Worm (Caenorhabditis elegans) whole organism, L4 larva: ENCODE results near the gene srd-50.

Experiments
- D1046.2 ChIP-seq: fragments of 200-800 bp; sonication (Bioruptor generic); IDR thresholded peaks from 2 replicates; pipeline ENCODE4 v1.3.6; 2022; ENCODE audit warnings: missing genetic modification characterization, missing compliant biosample characterization
- F26F4.8 ChIP-seq: fragments of 200-800 bp; sonication (Bioruptor generic); conservative IDR thresholded peaks from 2 replicates; pipeline ENCODE4 v1.3.6; 2022; ENCODE audit warnings: missing genetic modification characterization, missing compliant biosample characterization
- F37D6.2 ChIP-seq: sonication (generic microtip); optimal IDR thresholded peaks from 2 replicates; lab custom pipeline; 2016; ENCODE audit warnings: mild to moderate bottlenecking, missing genetic modification characterization, missing compliant biosample characterization
- F44E2.7 ChIP-seq: fragments of 200-800 bp; sonication (Bioruptor generic); IDR thresholded peaks from 2 replicates; pipeline ENCODE4 v2.1.2; 2022; ENCODE audit warnings: missing genetic modification characterization, missing compliant biosample characterization
- Y48G9A.11 ChIP-seq: fragments of 200-800 bp; sonication (Bioruptor generic); IDR thresholded peaks from 2 replicates; pipeline ENCODE4 v1.3.6; 2022; ENCODE audit warnings: missing genetic modification reagents, missing genetic modification characterization, missing compliant biosample characterization
- Y5F2A.4 ChIP-seq: fragments of 200-800 bp; sonication (Bioruptor generic); optimal IDR thresholded peaks from 2 replicates; lab custom pipeline; 2018; ENCODE audit warnings: mild to moderate bottlenecking, missing genetic modification characterization, missing compliant biosample characterization
- ZK337.2 ChIP-seq: fragments of 200-800 bp; sonication (Bioruptor generic); IDR thresholded peaks from 2 replicates; pipeline ENCODE4 v1.3.6; 2022; ENCODE audit warnings: missing genetic modification reagents, missing genetic modification characterization, missing compliant biosample characterization
- aly-2 ChIP-seq: sonication (generic microtip); optimal IDR thresholded peaks from 2 replicates; lab custom pipeline; 2018; ENCODE audit warnings: missing biosample characterization, missing genetic modification characterization
- cey-2 ChIP-seq: sonication (generic microtip); optimal IDR thresholded peaks from 3 replicates; lab custom pipeline; 2017; ENCODE audit warnings: missing genetic modification characterization, mild to moderate bottlenecking, missing compliant biosample characterization, antibody characterized with exemption, borderline replicate concordance; ENCODE audit not compliant: insufficient read depth
- ctbp-1 ChIP-seq: fragments of 200-800 bp; sonication (Bioruptor generic); IDR thresholded peaks from 2 replicates; pipeline ENCODE4 v1.3.6; 2022; ENCODE audit warnings: missing genetic modification reagents, missing genetic modification characterization, missing compliant biosample characterization
- daf-8 ChIP-seq: fragments of 200-800 bp; sonication (Bioruptor generic); IDR thresholded peaks from 2 replicates; pipeline ENCODE4 v1.3.6; 2022; ENCODE audit warnings: missing genetic modification characterization, missing compliant biosample characterization
- dmd-6 ChIP-seq: fragments of 200-800 bp; sonication (Bioruptor generic); IDR thresholded peaks from 2 replicates; pipeline ENCODE4 v1.3.6; 2022; ENCODE audit warnings: missing genetic modification reagents, missing genetic modification characterization, missing compliant biosample characterization
- dmd-9 ChIP-seq: fragments of 200-800 bp; sonication (Bioruptor generic); IDR thresholded peaks from 2 replicates; pipeline ENCODE4 v1.3.6; 2022; ENCODE audit warnings: missing genetic modification reagents, missing genetic modification characterization, missing compliant biosample characterization
- egl-27 ChIP-seq: sonication (generic microtip); optimal IDR thresholded peaks from 3 replicates; lab custom pipeline; 2017; ENCODE audit warnings: missing biosample characterization, missing genetic modification reagents, missing genetic modification characterization
- fkh-10 ChIP-seq: fragments of 150-350 bp; optimal IDR thresholded peaks from 2 replicates; lab custom pipeline; 2014; ENCODE audit warnings: missing biosample characterization, missing genetic modification reagents, missing genetic modification characterization
- hlh-11 ChIP-seq: fragments of 200-800 bp; sonication (Bioruptor generic); optimal IDR thresholded peaks from 2 replicates; lab custom pipeline; 2018; ENCODE audit warnings: mild to moderate bottlenecking, missing genetic modification characterization, missing compliant biosample characterization
- hmg-1.1 ChIP-seq: fragments of 200-800 bp; sonication (Bioruptor generic); IDR thresholded peaks from 2 replicates; pipeline ENCODE4 v1.3.6; 2022; ENCODE audit warnings: missing genetic modification reagents, missing genetic modification characterization, missing compliant biosample characterization
- lim-7 ChIP-seq: fragments of 200-800 bp; sonication (Bioruptor generic); IDR thresholded peaks from 2 replicates; pipeline ENCODE4 v1.3.6; 2022; ENCODE audit warnings: missing genetic modification characterization, missing compliant biosample characterization
- lin-1 ChIP-seq: fragments of 200-800 bp; sonication (Bioruptor generic); IDR thresholded peaks from 2 replicates; pipeline ENCODE4 v1.3.6; 2022; ENCODE audit warnings: missing genetic modification reagents, missing genetic modification characterization, missing compliant biosample characterization
- lin-13 ChIP-seq: fragments of 150-350 bp; optimal IDR thresholded peaks from 2 replicates; lab custom pipeline; 2014; ENCODE audit warnings: missing biosample characterization, missing genetic modification reagents, missing genetic modification characterization
- lin-15B ChIP-seq: fragments of 150-350 bp; sonication (generic microtip); optimal IDR thresholded peaks from 3 replicates; lab custom pipeline; 2014; ENCODE audit warnings: missing biosample characterization, missing genetic modification characterization
- lin-29 ChIP-seq: fragments of 200-800 bp; sonication (Bioruptor generic); IDR thresholded peaks from 2 replicates; pipeline ENCODE4 v1.3.6; 2022; ENCODE audit warnings: missing genetic modification reagents, missing genetic modification characterization, missing compliant biosample characterization
- madf-5 ChIP-seq, 2 experiments: fragments of 200-800 bp; sonication (Bioruptor generic); IDR thresholded peaks; 2 replicates each; pipeline ENCODE4 v1.3.6; 2022; ENCODE audit warnings: missing compliant biosample characterization in 2 of 2, missing genetic modification characterization in 2 of 2
- mxl-2 ChIP-seq: fragments of 200-800 bp; sonication (Bioruptor generic); conservative IDR thresholded peaks from 2 replicates; pipeline ENCODE4 v1.3.6; 2022; ENCODE audit warnings: missing genetic modification reagents, missing genetic modification characterization, missing compliant biosample characterization
- nhr-10 ChIP-seq: fragments of 150-350 bp; optimal IDR thresholded peaks from 2 replicates; lab custom pipeline; 2014; ENCODE audit warnings: missing biosample characterization, missing genetic modification characterization
- nhr-28 ChIP-seq: fragments of 150-350 bp; optimal IDR thresholded peaks from 2 replicates; lab custom pipeline; 2014; ENCODE audit warnings: missing biosample characterization, missing genetic modification characterization
- nhr-41 ChIP-seq: fragments of 200-800 bp; sonication (Bioruptor generic); IDR thresholded peaks from 2 replicates; pipeline ENCODE4 v1.3.6; 2022; ENCODE audit warnings: missing genetic modification reagents, missing genetic modification characterization, missing compliant biosample characterization
- pha-4 ChIP-seq, 2 experiments: fragments of 150-350 bp in 1 of 2; fragments of 200-800 bp in 1 of 2; sonication (Bioruptor generic) in 1 of 2; IDR thresholded peaks in 1 of 2; optimal IDR thresholded peaks in 1 of 2; 2 replicates each; pipeline versions ENCODE4 v1.3.6 to Lab custom; 2014 to 2022; ENCODE audit warnings: missing genetic modification characterization in 2 of 2, missing genetic modification reagents in 2 of 2, missing biosample characterization in 1 of 2, missing compliant biosample characterization in 1 of 2
- php-3 ChIP-seq: fragments of 200-800 bp; sonication (Bioruptor generic); IDR thresholded peaks from 2 replicates; pipeline ENCODE4 v1.3.6; 2022; ENCODE audit warnings: missing genetic modification reagents, missing genetic modification characterization, missing compliant biosample characterization
- rbr-2 ChIP-seq: sonication (generic microtip); optimal IDR thresholded peaks from 2 replicates; lab custom pipeline; 2016; ENCODE audit warnings: missing genotype, missing genetic modification characterization, missing compliant biosample characterization
- set-16 ChIP-seq: fragments of 200-800 bp; sonication (Bioruptor generic); IDR thresholded peaks from 2 replicates; pipeline ENCODE4 v1.3.6; 2022; ENCODE audit warnings: missing genetic modification reagents, missing genetic modification characterization, missing compliant biosample characterization
- skn-1 ChIP-seq: fragments of 150-350 bp; optimal IDR thresholded peaks from 2 replicates; lab custom pipeline; 2014; ENCODE audit warnings: missing biosample characterization, missing genetic modification characterization
- snpc-4 ChIP-seq: fragments of 150-350 bp; optimal IDR thresholded peaks from 2 replicates; lab custom pipeline; 2014; ENCODE audit warnings: missing biosample characterization, missing genetic modification characterization
- spr-3 ChIP-seq: fragments of 200-800 bp; sonication (Bioruptor generic); optimal IDR thresholded peaks from 2 replicates; lab custom pipeline; 2018; ENCODE audit warnings: mild to moderate bottlenecking, missing genetic modification characterization, missing compliant biosample characterization
- tag-97 ChIP-seq: fragments of 200-800 bp; sonication (Bioruptor generic); IDR thresholded peaks from 2 replicates; pipeline ENCODE4 v1.3.6; 2022; ENCODE audit warnings: missing genetic modification characterization, missing compliant biosample characterization
- unc-130 ChIP-seq: sonication (generic microtip); optimal IDR thresholded peaks from 2 replicates; lab custom pipeline; 2016; ENCODE audit warnings: missing genetic modification reagents, missing genetic modification characterization, missing compliant biosample characterization
- unc-39 ChIP-seq: sonication (generic microtip); optimal IDR thresholded peaks from 2 replicates; lab custom pipeline; 2017; ENCODE audit warnings: missing biosample characterization, missing genetic modification characterization
- unc-62 ChIP-seq, 3 experiments: fragments of 150-350 bp in 1 of 3; sonication (generic microtip); optimal IDR thresholded peaks in 2 of 3; peaks in 1 of 3; 1 replicate in 1 of 3; 2 replicates in 2 of 3; lab custom pipeline; 2014 to 2017; ENCODE audit warnings: missing biosample characterization in 3 of 3, missing genetic modification characterization in 3 of 3, missing genetic modification reagents in 3 of 3, missing genotype in 1 of 3
- zfp-2 ChIP-seq: sonication (generic microtip); optimal IDR thresholded peaks from 2 replicates; lab custom pipeline; 2016; ENCODE audit warnings: mild to moderate bottlenecking, missing genetic modification characterization, missing compliant biosample characterization
- zfp-3 ChIP-seq: fragments of 200-800 bp; sonication (Bioruptor generic); conservative IDR thresholded peaks from 2 replicates; pipeline ENCODE4 v1.3.6; 2022; ENCODE audit warnings: missing genetic modification reagents, missing genetic modification characterization, missing compliant biosample characterization
- zip-11 ChIP-seq: fragments of 200-800 bp; sonication (Bioruptor generic); IDR thresholded peaks from 2 replicates; pipeline ENCODE4 v1.3.6; 2022; ENCODE audit warnings: missing genetic modification characterization, missing compliant biosample characterization
- ztf-7 ChIP-seq: fragments of 150-350 bp; optimal IDR thresholded peaks from 2 replicates; lab custom pipeline; 2014; ENCODE audit warnings: missing biosample characterization, missing genetic modification characterization

The srd-50 gene

DNA sequence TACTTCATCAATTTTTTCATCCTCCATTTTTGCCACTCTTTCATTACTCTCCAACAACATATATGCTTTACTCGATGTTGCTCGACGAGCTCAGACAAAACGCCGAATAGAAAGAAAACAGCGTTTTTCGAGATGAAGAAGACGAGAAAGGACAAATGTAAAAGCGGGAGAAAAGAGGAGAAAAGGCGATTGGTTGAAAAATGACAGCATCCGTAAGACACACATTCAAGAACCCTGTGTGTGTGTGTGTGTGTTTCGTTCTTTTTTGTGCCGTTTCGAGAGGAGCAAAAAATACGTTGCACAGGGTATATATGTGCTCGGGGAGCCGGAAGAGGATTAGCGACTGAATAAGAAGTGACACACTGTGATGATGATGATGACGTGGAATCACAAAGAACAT is 12.2 kb upstream of the srd-50 start:
- TF ChIP-seq skn-1 (tag; lab: Kevin White, UChicago) (no peak), fkh-10 (GFP tag; lab: Kevin White, UChicago) (no peak), hmg-1.1 (GFP tag; lab: Robert Waterston, UW) (peak; percentile 46; the same call in 1 of the 2 replicates), ctbp-1 (GFP tag; lab: Robert Waterston, UW) (0 out of 2 replicates have a peak, but pooled peaks have one; percentile 20), lin-1 (GFP tag; lab: Robert Waterston, UW) (no peak), madf-5 (GFP tag; IDR thresholded peaks at IDR 0.05; lab: Robert Waterston, UW) (no peak), lin-13 (GFP tag; lab: Kevin White, UChicago) (no peak), dmd-6 (GFP tag; lab: Robert Waterston, UW) (no peak), Y48G9A.11 (GFP tag; lab: Robert Waterston, UW) (no peak), zip-11 (GFP tag; lab: Robert Waterston, UW) (no peak), daf-8 (GFP tag; lab: Robert Waterston, UW) (no peak), egl-27 (tag; lab: Kevin White, UChicago) (no peak), unc-130 (GFP tag; lab: Kevin White, UChicago) (no peak), spr-3 (GFP tag; lab: Kevin White, UChicago) (no peak), set-16 (GFP tag; lab: Robert Waterston, UW) (no peak), ztf-7 (tag; lab: Kevin White, UChicago) (no peak), Y5F2A.4 (GFP tag; lab: Kevin White, UChicago) (no peak), cey-2 (tag; lab: Kevin White, UChicago) (no peak), nhr-28 (no peak), unc-62 (GFP tag; optimal IDR thresholded peaks at IDR 0.05 in 1 of 2; lab: Kevin White, UChicago) (peak in 1 of 2 experiments; percentile 96), unc-62 (tag; optimal IDR thresholded peaks at IDR 0.05; lab: Kevin White, UChicago) (no peak)

ce11 chrX:13484813-13485212 is 3.2 kb upstream of the srd-50 start, which contains the start of gene srd-51:
TSS of gene srd-51 (minus strand) at chrX:13484913.
- TF ChIP-seq pha-4 (GFP tag; IDR thresholded peaks at IDR 0.05; lab: Robert Waterston, UW), result no peak
- no peak for TF ChIP-seq pha-4 (tag; optimal IDR thresholded peaks at IDR 0.05; lab: Kevin White, UChicago)
- TF ChIP-seq nhr-10 (tag; lab: Kevin White, UChicago), result no peak
- no peak for TF ChIP-seq ZK337.2
- TF ChIP-seq lin-29 (GFP tag; lab: Robert Waterston, UW), result no peak

DNA sequence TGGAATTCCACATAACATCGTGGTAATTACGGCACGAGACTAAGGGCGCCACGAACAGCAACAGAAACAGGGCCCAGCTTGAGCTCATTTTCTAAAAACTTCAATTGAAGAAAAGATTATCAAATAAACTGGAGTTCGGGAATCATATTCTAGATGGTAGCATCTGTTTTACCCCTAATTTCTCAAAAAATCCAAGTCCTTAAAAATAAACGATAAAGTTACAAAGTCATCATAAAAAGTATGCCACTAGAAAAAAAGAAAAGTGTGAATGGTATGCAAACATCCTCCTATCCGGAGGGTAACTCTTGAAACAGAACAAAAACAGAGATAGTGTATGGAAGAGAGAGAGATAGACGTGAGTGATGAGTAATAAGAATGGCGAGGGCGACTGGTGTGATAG is 4.2 kb downstream of the srd-50 start, which contains the start of gene efn-3:
Gene efn-3, minus strand, starts transcription at position 101 of the 400 bp plus-strand sequence.
- TF ChIP-seq lin-1 (GFP tag; lab: Robert Waterston, UW), result no peak
- TF ChIP-seq set-16 (GFP tag; lab: Robert Waterston, UW), result no peak
- no peak for TF ChIP-seq lim-7 (GFP tag; lab: Robert Waterston, UW)
- no peak for TF ChIP-seq D1046.2 (GFP tag; lab: Robert Waterston, UW)
- no peak for TF ChIP-seq spr-3 (GFP tag; lab: Kevin White, UChicago)
- TF ChIP-seq lin-13 (GFP tag; lab: Kevin White, UChicago), result no peak
- TF ChIP-seq tag-97 (GFP tag; lab: Robert Waterston, UW), result no peak
- TF ChIP-seq aly-2 (tag; lab: Kevin White, UChicago), result no peak
- TF ChIP-seq zfp-3 (GFP tag; lab: Robert Waterston, UW), result no peak
- TF ChIP-seq hlh-11 (tag; lab: Kevin White, UChicago), result no peak
- TF ChIP-seq snpc-4 (tag; lab: Kevin White, UChicago), result no peak
- TF ChIP-seq php-3 (GFP tag; lab: Robert Waterston, UW), result no peak
- no peak for TF ChIP-seq F44E2.7 (GFP tag; lab: Robert Waterston, UW)
- TF ChIP-seq F26F4.8 (GFP tag; lab: Robert Waterston, UW), result no peak
- TF ChIP-seq, all 104 proteins: peak for 0

DNA sequence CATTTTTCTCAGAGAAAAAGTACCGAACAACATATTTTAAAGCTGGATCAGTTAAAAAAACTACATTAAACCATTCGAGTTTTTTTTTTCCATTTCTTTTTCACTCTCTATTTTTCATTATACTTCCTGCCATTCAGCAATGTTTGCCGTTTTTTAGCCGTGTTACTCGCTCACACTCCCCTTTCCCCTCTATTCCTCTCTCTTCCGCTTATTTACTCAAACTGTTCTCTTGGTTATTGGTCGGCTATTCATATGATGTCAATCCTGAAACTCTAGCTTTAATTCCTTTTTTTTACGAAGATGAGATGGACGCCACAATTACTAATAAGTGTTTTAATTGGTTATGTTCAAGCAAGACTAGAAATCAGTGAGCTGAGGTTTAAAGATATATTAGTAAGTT is 9.7 kb downstream of the srd-50 start, which contains the start of gene tre-4:
Gene tre-4, plus strand, starts transcription at position 301 of the 400 bp plus-strand sequence.
- TF ChIP-seq unc-39 (tag; lab: Kevin White, UChicago) (no peak), mxl-2 (GFP tag; lab: Robert Waterston, UW) (no peak), rbr-2 (tag; lab: Kevin White, UChicago) (no peak), lin-1 (GFP tag; lab: Robert Waterston, UW) (no peak), F37D6.2 (tag; lab: Kevin White, UChicago) (no peak), fkh-10 (GFP tag; lab: Kevin White, UChicago) (no peak), nhr-41 (no peak), pha-4 (GFP tag; IDR thresholded peaks at IDR 0.05; lab: Robert Waterston, UW) (no peak), pha-4 (tag; optimal IDR thresholded peaks at IDR 0.05; lab: Kevin White, UChicago) (no peak), zfp-2 (tag; lab: Kevin White, UChicago) (no peak), lin-15B (no peak), dmd-9 (no peak)
